Worm (Caenorhabditis elegans): ENCODE data around the gene ZK616.1.

Gene ZK616.1

DNA sequence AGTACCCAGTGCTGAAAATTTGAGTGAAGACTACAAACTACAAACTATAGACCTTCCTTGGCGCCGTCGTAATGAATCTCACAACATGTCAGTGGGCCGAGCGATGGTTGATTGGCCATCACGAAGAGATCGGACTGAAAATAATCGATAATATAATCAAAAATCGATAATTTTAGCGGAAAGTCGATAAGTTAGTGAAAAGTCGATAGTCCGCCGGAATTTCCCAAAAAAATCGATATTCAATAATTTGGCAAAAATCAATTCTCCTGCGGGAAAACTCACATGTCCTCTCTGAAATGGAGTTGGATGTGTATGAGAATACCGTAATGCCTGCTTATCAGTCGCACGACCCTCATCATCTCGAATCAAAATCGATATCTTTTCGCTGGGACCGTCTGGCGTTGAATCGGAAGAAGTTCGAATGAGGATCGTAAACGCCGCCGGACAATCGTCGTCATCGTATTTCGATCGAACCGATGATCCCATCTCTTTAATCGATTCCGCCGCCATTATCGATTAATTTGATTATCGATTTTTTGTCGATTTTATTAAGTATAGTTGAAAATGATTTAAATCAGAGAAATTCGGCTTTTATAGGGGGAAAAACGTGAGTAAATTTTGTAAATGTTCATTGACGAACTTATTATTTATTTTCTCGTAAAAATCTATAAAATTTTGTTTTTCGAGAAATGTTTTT, 11.1 kb downstream of the ZK616.1 start, which contains the start of gene ZK616.8:
TSS of gene ZK616.8 (minus strand) at position 553 of the 697 bp plus-strand sequence.
- TF ChIP-seq ceh-8 (GFP tag; optimal IDR thresholded peaks at IDR 0.05): no peak
- no peak for TF ChIP-seq pqm-1 (tag; optimal IDR thresholded peaks at IDR 0.05)
- TF ChIP-seq vab-15 (tag; optimal IDR thresholded peaks at IDR 0.05): no peak
- no peak for TF ChIP-seq grh-1 (GFP tag; IDR thresholded peaks at IDR 0.05)
- no peak for TF ChIP-seq dpl-1 (GFP tag; optimal IDR thresholded peaks at IDR 0.05)
- no peak for TF ChIP-seq lin-39 (tag; optimal IDR thresholded peaks at IDR 0.05)
- no peak for TF ChIP-seq zip-4 (GFP tag; optimal IDR thresholded peaks at IDR 0.05)
- TF ChIP-seq tlp-1 (tag; optimal IDR thresholded peaks at IDR 0.05): no peak
- TF ChIP-seq rnt-1 (tag; optimal IDR thresholded peaks at IDR 0.05): no peak
- TF ChIP-seq nhr-28 (tag; optimal IDR thresholded peaks at IDR 0.05): no peak
- no peak for TF ChIP-seq nhr-20 (tag; optimal IDR thresholded peaks at IDR 0.05)
- TF ChIP-seq nhr-71 (tag; optimal IDR thresholded peaks at IDR 0.05): no peak
- TF ChIP-seq nhr-84 (tag; optimal IDR thresholded peaks at IDR 0.05): no peak
- no peak for TF ChIP-seq C34B4.2 (tag; optimal IDR thresholded peaks at IDR 0.05)

DNA sequence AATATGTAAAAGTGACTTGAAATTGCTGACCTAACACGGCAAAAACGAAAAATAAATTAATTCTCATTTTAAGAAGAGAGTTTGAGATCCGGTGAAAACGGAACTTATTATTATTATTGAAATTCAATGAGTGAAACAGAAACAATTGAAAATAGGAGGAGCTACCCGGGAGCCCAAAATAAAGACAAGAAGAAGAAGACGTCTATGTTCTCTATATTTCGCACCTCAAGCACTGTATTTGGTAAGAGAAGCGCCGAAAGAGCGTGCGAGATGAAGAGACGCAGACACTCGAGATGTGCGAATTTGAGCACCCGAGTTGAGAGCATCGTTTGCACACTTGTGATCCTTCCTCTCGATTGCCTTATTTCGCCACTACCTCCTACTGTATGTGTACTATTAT, 15.0 kb downstream of the ZK616.1 start, which contains the start of gene spp-7:
TSS of gene spp-7 (minus strand) at position 101 of the 400 bp plus-strand sequence.
- TF ChIP-seq isw-1 (GFP tag; IDR thresholded peaks at IDR 0.05) (no peak), fkh-4 (tag; optimal IDR thresholded peaks at IDR 0.05; ENCODE audit: borderline replicate concordance) (no peak), C34B4.2 (tag; optimal IDR thresholded peaks at IDR 0.05) (no peak), nhr-90 (tag; optimal IDR thresholded peaks at IDR 0.05; ENCODE audit: poor library complexity) (no peak), nhr-71 (tag; optimal IDR thresholded peaks at IDR 0.05) (no peak), nhr-20 (tag; optimal IDR thresholded peaks at IDR 0.05) (no peak), Y116A8C.19 (tag; optimal IDR thresholded peaks at IDR 0.05; ENCODE audit: borderline replicate concordance) (no peak), rnt-1 (tag; optimal IDR thresholded peaks at IDR 0.05) (no peak)

DNA sequence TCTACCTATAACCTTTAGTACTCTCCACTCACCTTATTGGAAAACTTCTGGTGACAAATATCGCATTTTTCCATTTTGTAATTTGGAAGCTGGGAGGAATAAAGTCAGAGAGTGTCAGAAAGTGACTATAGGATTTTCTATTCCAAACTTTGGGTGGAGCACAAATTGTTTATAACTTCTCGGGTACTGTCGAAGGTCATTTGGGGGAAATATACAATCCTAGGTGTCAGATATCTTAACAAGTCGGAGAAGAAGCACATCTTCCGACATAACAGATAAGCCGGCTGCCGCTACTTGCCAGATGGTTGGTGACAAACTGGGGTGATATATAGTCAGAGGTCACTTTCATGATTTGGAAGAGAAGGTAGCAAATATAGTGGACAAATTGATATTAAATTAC, 18.4 kb downstream of the ZK616.1 start, which contains the start of gene ehn-3:
TSS of gene ehn-3 (minus strand) at position 101 of the 400 bp plus-strand sequence.
- TF ChIP-seq irx-1 (tag; optimal IDR thresholded peaks at IDR 0.05): no peak
- no peak for TF ChIP-seq nhr-90 (tag; optimal IDR thresholded peaks at IDR 0.05; ENCODE audit: poor library complexity)
- TF ChIP-seq ama-1 (optimal IDR thresholded peaks at IDR 0.05): no peak

DNA sequence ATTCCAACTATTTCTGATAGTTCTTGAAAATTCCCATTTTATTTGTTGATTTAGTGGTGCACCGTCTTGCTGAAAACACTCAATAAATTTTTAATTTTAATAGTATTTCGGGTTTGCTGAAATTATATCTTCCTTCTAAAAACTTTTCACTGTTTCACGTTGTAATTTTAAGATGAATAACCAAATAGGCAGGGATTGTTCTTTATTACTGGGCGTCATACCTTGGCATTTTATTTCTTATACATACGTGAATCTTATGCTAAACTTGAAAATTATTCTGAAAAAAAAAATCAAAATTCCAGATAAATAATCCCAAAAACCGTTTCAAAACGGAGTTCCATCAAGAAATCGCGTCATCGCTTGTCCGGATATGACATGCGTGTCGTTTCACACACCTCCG, 38.0 kb downstream of the ZK616.1 start, which contains the start of gene mgl-3:
TSS of gene mgl-3 (plus strand) at position 301 of the 400 bp plus-strand sequence.
- TF ChIP-seq nhr-71 (tag; optimal IDR thresholded peaks at IDR 0.05): no peak

DNA sequence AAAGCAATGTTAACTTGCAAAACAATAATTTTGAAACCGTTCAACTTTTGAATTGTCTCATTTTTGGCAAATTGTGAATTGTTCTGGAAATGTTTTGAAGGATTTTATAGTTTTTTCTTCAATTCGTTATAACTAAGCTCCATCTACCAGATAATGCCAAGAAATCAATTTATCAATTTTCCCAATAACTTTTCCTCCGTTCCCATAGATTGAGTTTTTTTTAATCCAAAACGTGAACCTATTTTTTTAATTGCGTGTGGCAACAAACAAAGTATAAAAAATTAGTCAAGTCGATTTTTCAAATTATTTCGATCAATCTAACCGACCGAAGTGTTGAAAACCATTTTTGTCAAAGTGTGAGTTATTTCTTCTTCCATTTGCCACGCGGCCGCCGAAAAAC, 52.0 kb downstream of the ZK616.1 start, which contains the start of gene Y4C6A.4:
TSS of gene Y4C6A.4 (plus strand) at position 301 of the 400 bp plus-strand sequence.
- TF ChIP-seq ceh-8 (GFP tag; optimal IDR thresholded peaks at IDR 0.05) (no peak), ceh-82 (tag; optimal IDR thresholded peaks at IDR 0.05) (no peak), aly-2 (tag; optimal IDR thresholded peaks at IDR 0.05) (no peak), snu-23 (GFP tag; optimal IDR thresholded peaks at IDR 0.05) (no peak)

All from whole organism, L1 larva.